Fruit fly (Drosophila melanogaster): ENCODE measurements around the gene Apl.

Gene Apl

dm6 chr3L:16609120-16609519 is 14.1 kb downstream of the Apl start, which contains the start of gene CG4098 (continued):
- TF ChIP-seq CG11456 (GFP tag; IDR thresholded peaks at IDR 0.05) (peak; percentile 85; the same call in 2 of the 3 replicates), CG14710 (tag; optimal IDR thresholded peaks at IDR 0.05) (peak; percentile 5), pho (GFP tag; optimal IDR thresholded peaks at IDR 0.05) (peak; percentile 58), pan (optimal IDR thresholded peaks at IDR 0.05) (no peak), pan (GFP tag; optimal IDR thresholded peaks at IDR 0.05 in 1 of 2, IDR thresholded peaks at IDR 0.05 in 1 of 2) (peak in 1 of 2 experiments; percentile 71), Mes4 (GFP tag; optimal IDR thresholded peaks at IDR 0.05) (peak; percentile 13), CG15269 (tag; optimal IDR thresholded peaks at IDR 0.05) (peak; percentile 58), CG2712 (tag; optimal IDR thresholded peaks at IDR 0.05) (peak; percentile 37), Mrtf (GFP tag; IDR thresholded peaks at IDR 0.05) (peak; percentile 58; the same call in 1 of the 3 replicates), CG17612 (GFP tag; IDR thresholded peaks at IDR 0.05) (peak; percentile 30; the same call in 1 of the 2 replicates), NfI (GFP tag; optimal IDR thresholded peaks at IDR 0.05) (peak; percentile 68), HLH3B (GFP tag; IDR thresholded peaks at IDR 0.05) (peak; percentile 57), lmd (GFP tag; IDR thresholded peaks at IDR 0.05) (peak; percentile 68; the same call in 1 of the 2 replicates), CG13624 (GFP tag; optimal IDR thresholded peaks at IDR 0.05) (peak; percentile 59), CG2116 (GFP tag; optimal IDR thresholded peaks at IDR 0.05) (peak; percentile 0), chinmo (GFP tag; IDR thresholded peaks at IDR 0.05; ENCODE audit: partially characterized antibody) (no peak), CG7357 (GFP tag; IDR thresholded peaks at IDR 0.05) (peak; percentile 37; the same call in 1 of the 3 replicates), Opbp (GFP tag; IDR thresholded peaks at IDR 0.05; ENCODE audit: partially characterized antibody) (no peak; the same call in 2 of the 3 replicates), trem (tag; optimal IDR thresholded peaks at IDR 0.05) (no peak), MBD-R2 (GFP tag; IDR thresholded peaks at IDR 0.05) (peak; percentile 95), CG12391 (tag; optimal IDR thresholded peaks at IDR 0.05) (peak; percentile 53), CG11085 (GFP tag; IDR thresholded peaks at IDR 0.05) (peak; percentile 62; the same call in 1 of the 2 replicates), HHEX (GFP tag; optimal IDR thresholded peaks at IDR 0.05) (peak; percentile 13), Dp (GFP tag; optimal IDR thresholded peaks at IDR 0.05) (peak; percentile 79), hbn (GFP tag; IDR thresholded peaks at IDR 0.05; ENCODE audit: partially characterized antibody) (peak; percentile 21; the same call in 1 of the 2 replicates), corto (GFP tag; optimal IDR thresholded peaks at IDR 0.05) (peak; percentile 17), CG2129 (GFP tag; IDR thresholded peaks at IDR 0.05; ENCODE audit: partially characterized antibody) (no peak), mld (GFP tag; IDR thresholded peaks at IDR 0.05; ENCODE audit: partially characterized antibody) (no peak), Doc3 (GFP tag; IDR thresholded peaks at IDR 0.05; ENCODE audit: partially characterized antibody) (0 out of 3 replicates have a peak, but pooled peaks have one; percentile 10), Atf3 (GFP tag; optimal IDR thresholded peaks at IDR 0.05) (peak; percentile 36), YL-1 (GFP tag; optimal IDR thresholded peaks at IDR 0.05) (peak; percentile 37), D (optimal IDR thresholded peaks at IDR 0.05) (no peak), D (GFP tag; optimal IDR thresholded peaks at IDR 0.05) (no peak), bowl (GFP tag; IDR thresholded peaks at IDR 0.05) (no peak), fd102C (GFP tag; optimal IDR thresholded peaks at IDR 0.05) (no peak), ranshi (GFP tag; IDR thresholded peaks at IDR 0.05) (peak; percentile 56), CG1603 (tag; optimal IDR thresholded peaks at IDR 0.05) (peak; percentile 75), CG30431 (GFP tag; optimal IDR thresholded peaks at IDR 0.05) (peak; percentile 29), CG30020 (tag; optimal IDR thresholded peaks at IDR 0.05) (no peak), CG14050 (GFP tag; IDR thresholded peaks at IDR 0.05) (peak; percentile 51; the same call in 2 of the 3 replicates), CG1602 (GFP tag; optimal IDR thresholded peaks at IDR 0.05) (peak; percentile 16), Antp (GFP tag; optimal IDR thresholded peaks at IDR 0.05) (peak; percentile 83), CG12769 (tag; optimal IDR thresholded peaks at IDR 0.05) (peak; percentile 78), CG18619 (GFP tag; optimal IDR thresholded peaks at IDR 0.05) (peak; percentile 20), danr (GFP tag; IDR thresholded peaks at IDR 0.05) (no peak), CG14441 (GFP tag; IDR thresholded peaks at IDR 0.05) (peak; percentile 69), CG3838 (GFP tag; optimal IDR thresholded peaks at IDR 0.05) (no peak), CG1647 (GFP tag; optimal IDR thresholded peaks at IDR 0.05) (peak; percentile 44), BEAF-32 (GFP tag; optimal IDR thresholded peaks at IDR 0.05) (peak; percentile 48), Hr39 (optimal IDR thresholded peaks at IDR 0.05) (no peak), slp2 (GFP tag; optimal IDR thresholded peaks at IDR 0.05) (no peak)

Data from whole organism, embryonic.